Fruit fly (Drosophila melanogaster) whole organism, pupa: ENCODE results near the gene CG42812.

ENCODE experiments used
- CG10348 ChIP-seq: fragments of 200-800 bp; sonication (Bioruptor generic); IDR thresholded peaks from 2 replicates; pipeline ENCODE4 v1.3.6; 2022; ENCODE audit warnings: missing biosample characterization, missing genetic modification characterization
- CG12605 ChIP-seq: fragments of 200-800 bp; sonication (Bioruptor generic); IDR thresholded peaks from 2 replicates; pipeline ENCODE4 v1.3.6; 2022; ENCODE audit warnings: missing biosample characterization, missing genetic modification characterization
- CG13204 ChIP-seq: fragments of 200-800 bp; sonication (Bioruptor generic); optimal IDR thresholded peaks from 2 replicates; lab custom pipeline; 2018; ENCODE audit warnings: missing biosample characterization, mild to moderate bottlenecking, missing genetic modification characterization, moderate library complexity
- CG14655 ChIP-seq: fragments of 200-800 bp; sonication (Bioruptor generic); optimal IDR thresholded peaks from 3 replicates; lab custom pipeline; 2017; ENCODE audit warnings: mild to moderate bottlenecking, missing biosample characterization, missing genetic modification reagents, missing genetic modification characterization
- CG15710 ChIP-seq: fragments of 200-800 bp; sonication (Bioruptor generic); optimal IDR thresholded peaks from 2 replicates; lab custom pipeline; 2018; ENCODE audit warnings: missing biosample characterization, mild to moderate bottlenecking, missing genetic modification characterization, moderate library complexity
- CG17806 ChIP-seq: fragments of 200-800 bp; sonication (Bioruptor generic); optimal IDR thresholded peaks from 2 replicates; lab custom pipeline; 2018; ENCODE audit warnings: missing biosample characterization, mild to moderate bottlenecking, missing genetic modification characterization, moderate library complexity
- CG32121 ChIP-seq: fragments of 200-800 bp; sonication (Bioruptor generic); IDR thresholded peaks from 2 replicates; pipeline ENCODE4 v1.3.6; 2022; ENCODE audit warnings: missing biosample characterization, missing genetic modification characterization
- CG34367 ChIP-seq: fragments of 200-800 bp; sonication (Bioruptor generic); optimal IDR thresholded peaks from 2 replicates; lab custom pipeline; 2018; ENCODE audit warnings: missing biosample characterization, mild to moderate bottlenecking, missing genetic modification characterization
- CG4496 ChIP-seq: fragments of 200-800 bp; sonication (Bioruptor generic); IDR thresholded peaks from 3 replicates; pipeline ENCODE4 v1.3.6; 2022; ENCODE audit warnings: missing biosample characterization, missing genetic modification characterization
- CG8159 ChIP-seq: fragments of 200-800 bp; sonication (Bioruptor generic); optimal IDR thresholded peaks from 3 replicates; lab custom pipeline; 2018; ENCODE audit warnings: missing biosample characterization, mild to moderate bottlenecking, missing genetic modification characterization, moderate library complexity
- CG8301 ChIP-seq: fragments of 200-800 bp; sonication (Bioruptor generic); optimal IDR thresholded peaks from 2 replicates; lab custom pipeline; 2018; ENCODE audit warnings: missing biosample characterization, mild to moderate bottlenecking, missing genetic modification characterization
- CG9948 ChIP-seq: fragments of 200-800 bp; sonication (Bioruptor generic); optimal IDR thresholded peaks from 2 replicates; lab custom pipeline; 2018; ENCODE audit warnings: missing biosample characterization, mild to moderate bottlenecking, missing genetic modification characterization, moderate library complexity
- D1 ChIP-seq: fragments of 200-800 bp; sonication (Bioruptor generic); optimal IDR thresholded peaks from 2 replicates; lab custom pipeline; 2018; ENCODE audit warnings: missing biosample characterization, mild to moderate bottlenecking, missing genetic modification characterization, moderate library complexity
- EcR ChIP-seq: fragments of 200-800 bp; sonication (Bioruptor generic); optimal IDR thresholded peaks from 3 replicates; lab custom pipeline; 2019; ENCODE audit warnings: missing biosample characterization, missing genetic modification characterization, mild to moderate bottlenecking, moderate library complexity, missing genetic modification reagents
- Ets98B ChIP-seq: fragments of 200-800 bp; sonication (Bioruptor generic); IDR thresholded peaks from 2 replicates; pipeline ENCODE4 v1.3.6; 2022; ENCODE audit warnings: missing biosample characterization, missing genetic modification characterization
- Pif1A ChIP-seq: fragments of 200-800 bp; sonication (Bioruptor generic); optimal IDR thresholded peaks from 3 replicates; lab custom pipeline; 2016; ENCODE audit warnings: missing biosample characterization, missing genetic modification characterization
- Pif1B ChIP-seq: fragments of 200-800 bp; sonication (Bioruptor generic); optimal IDR thresholded peaks from 3 replicates; lab custom pipeline; 2016; ENCODE audit warnings: missing biosample characterization, missing genetic modification characterization
- Snoo ChIP-seq: fragments of 200-800 bp; sonication (Bioruptor generic); optimal IDR thresholded peaks from 3 replicates; lab custom pipeline; 2017; ENCODE audit warnings: missing biosample characterization, mild to moderate bottlenecking, missing genetic modification characterization, inconsistent platforms
- fd96Ca ChIP-seq: fragments of 200-800 bp; sonication (Bioruptor generic); IDR thresholded peaks from 3 replicates; pipeline ENCODE4 v1.3.6; 2022; ENCODE audit warnings: missing biosample characterization, missing genetic modification characterization
- gl ChIP-seq: fragments of 200-800 bp; sonication (Bioruptor generic); optimal IDR thresholded peaks from 2 replicates; lab custom pipeline; 2018; ENCODE audit warnings: missing biosample characterization, mild to moderate bottlenecking, missing genetic modification characterization
- rn ChIP-seq: fragments of 200-800 bp; sonication (Bioruptor generic); IDR thresholded peaks from 2 replicates; pipeline ENCODE4 v1.3.6; 2022; ENCODE audit warnings: missing biosample characterization, missing genetic modification characterization

Gene CG42812

dm6 chr3R:24319632-24320341 lies 48.2 kb downstream of the CG42812 start:
- TF ChIP-seq EcR (peak; percentile 71), D1 (no peak), CG14655 (no peak), Pif1A (GFP tag; lab: Kevin White, UChicago) (no peak), CG10348 (GFP tag; lab: Robert Waterston, UW) (no peak), CG32121 (GFP tag; lab: Robert Waterston, UW) (no peak), fd96Ca (no peak), CG8159 (tag; lab: Kevin White, UChicago) (no peak), CG9948 (tag; lab: Kevin White, UChicago) (no peak), CG12605 (GFP tag; lab: Robert Waterston, UW) (peak; percentile 32; the same call in 1 of the 2 replicates), Pif1B (GFP tag; lab: Kevin White, UChicago) (no peak), CG15710 (peak; percentile 9), Ets98B (GFP tag; lab: Robert Waterston, UW) (0 out of 2 replicates have a peak, but pooled peaks have one; percentile 6), gl (tag; lab: Kevin White, UChicago) (peak; percentile 39), CG13204 (no peak), Snoo (no peak), CG8301 (tag; lab: Kevin White, UChicago) (no peak), CG34367 (tag; lab: Kevin White, UChicago) (no peak), rn (GFP tag; lab: Robert Waterston, UW) (no peak), CG4496 (GFP tag; lab: Robert Waterston, UW) (0 out of 3 replicates have a peak, but pooled peaks have one; percentile 15), CG17806 (no peak)

dm6 chr3R:24319083-24319381 lies 48.9 kb downstream of the CG42812 start:
- TF ChIP-seq CG32121 (GFP tag; lab: Robert Waterston, UW), result no peak
- no peak for TF ChIP-seq CG12605 (GFP tag; lab: Robert Waterston, UW)
- no peak for TF ChIP-seq CG8159 (tag; lab: Kevin White, UChicago)
- TF ChIP-seq Snoo, result no peak
- TF ChIP-seq fd96Ca, result no peak
- no peak for TF ChIP-seq Pif1B (GFP tag; lab: Kevin White, UChicago)
- no peak for TF ChIP-seq CG17806
- no peak for TF ChIP-seq EcR
- TF ChIP-seq gl (tag; lab: Kevin White, UChicago), result no peak
- TF ChIP-seq CG14655, result no peak
- no peak for TF ChIP-seq CG10348 (GFP tag; lab: Robert Waterston, UW)

dm6 chr3R:24318217-24319082 lies 49.5 kb downstream of the CG42812 start, which contains the start of the genes Nab2 and BRWD3:
Gene Nab2 (minus strand): TSS chr3R:24318419.
Gene BRWD3 (plus strand): TSS chr3R:24319000.
- TF ChIP-seq CG32121 (GFP tag; lab: Robert Waterston, UW) (0 out of 2 replicates have a peak, but pooled peaks have one; percentile 50), Pif1A (GFP tag; lab: Kevin White, UChicago) (no peak), CG14655 (no peak), Snoo (no peak), fd96Ca (peak; percentile 21; the same call in 1 of the 3 replicates), D1 (no peak), CG8159 (tag; lab: Kevin White, UChicago) (peak; percentile 15), CG8301 (tag; lab: Kevin White, UChicago) (no peak), CG12605 (GFP tag; lab: Robert Waterston, UW) (peak; percentile 8; the same call in 1 of the 2 replicates), CG4496 (GFP tag; lab: Robert Waterston, UW) (0 out of 3 replicates have a peak, but pooled peaks have one; percentile 8), CG10348 (GFP tag; lab: Robert Waterston, UW) (no peak), Ets98B (GFP tag; lab: Robert Waterston, UW) (no peak; the same call in none of the 2 replicates), CG17806 (no peak), rn (GFP tag; lab: Robert Waterston, UW) (peak; percentile 20; the same call in 1 of the 2 replicates)
